Worm (Caenorhabditis elegans) whole organism, L1 larva: ENCODE measurements around the gene pri-1.

Source experiments
- C04F5.9 ChIP-seq: sonication (generic microtip); optimal IDR thresholded peaks from 2 replicates; lab custom pipeline; 2016; ENCODE audit warnings: missing genetic modification characterization, missing compliant biosample characterization
- C16A3.4 ChIP-seq: fragments of 150-350 bp; optimal IDR thresholded peaks from 2 replicates; lab custom pipeline; 2014; ENCODE audit warnings: missing biosample characterization, missing genetic modification characterization
- F16B12.6 ChIP-seq: fragments of 150-350 bp; optimal IDR thresholded peaks from 2 replicates; lab custom pipeline; 2014; ENCODE audit warnings: missing biosample characterization, missing genetic modification characterization
- aha-1 ChIP-seq: fragments of 150-350 bp; optimal IDR thresholded peaks from 2 replicates; lab custom pipeline; 2014; ENCODE audit warnings: missing biosample characterization, missing genetic modification characterization
- alr-1 ChIP-seq: fragments of 200-800 bp; sonication (Bioruptor generic); optimal IDR thresholded peaks from 2 replicates; lab custom pipeline; 2018; ENCODE audit warnings: borderline replicate concordance, mild to moderate bottlenecking, missing genetic modification characterization, missing compliant biosample characterization
- aly-2 ChIP-seq: fragments of 150-350 bp; optimal IDR thresholded peaks from 2 replicates; lab custom pipeline; 2014; ENCODE audit warnings: missing biosample characterization, missing genetic modification characterization
- ceh-8 ChIP-seq: fragments of 200-800 bp; sonication (Bioruptor generic); optimal IDR thresholded peaks from 2 replicates; lab custom pipeline; 2018; ENCODE audit warnings: mild to moderate bottlenecking, missing genetic modification characterization, moderate library complexity, missing compliant biosample characterization
- ceh-90 ChIP-seq: sonication (generic microtip); optimal IDR thresholded peaks from 2 replicates; lab custom pipeline; 2016; ENCODE audit warnings: missing genetic modification characterization, missing compliant biosample characterization
- ces-1 ChIP-seq: fragments of 150-350 bp; optimal IDR thresholded peaks from 2 replicates; lab custom pipeline; 2014; ENCODE audit warnings: missing biosample characterization, missing genetic modification reagents, missing genetic modification characterization
- dpl-1 ChIP-seq, 3 experiments: fragments of 150-350 bp in 2 of 3; sonication (generic microtip) in 1 of 3; optimal IDR thresholded peaks; 2 replicates each; lab custom pipeline; 2014 to 2017; ENCODE audit warnings: missing biosample characterization in 3 of 3, missing genetic modification characterization in 3 of 3, missing genetic modification reagents in 3 of 3
- dsc-1 ChIP-seq: sonication (generic microtip); optimal IDR thresholded peaks from 2 replicates; lab custom pipeline; 2016; ENCODE audit warnings: mild to moderate bottlenecking, missing genetic modification characterization, missing compliant biosample characterization
- efl-1 ChIP-seq, 4 experiments: fragments of 150-350 bp; optimal IDR thresholded peaks in 3 of 4; peaks in 1 of 4; 1 replicate in 1 of 4; 2 replicates in 3 of 4; lab custom pipeline; 2014; ENCODE audit warnings: missing biosample characterization in 2 of 4, missing genetic modification characterization in 2 of 4, missing genetic modification reagents in 2 of 4
- efl-3 ChIP-seq: fragments of 200-800 bp; sonication (Bioruptor generic); optimal IDR thresholded peaks from 2 replicates; lab custom pipeline; 2018; ENCODE audit warnings: mild to moderate bottlenecking, missing genetic modification characterization, missing compliant biosample characterization
- egl-13 ChIP-seq: sonication (generic microtip); optimal IDR thresholded peaks from 2 replicates; lab custom pipeline; 2016; ENCODE audit warnings: missing genotype, missing genetic modification reagents, missing genetic modification characterization, missing compliant biosample characterization
- elt-2 ChIP-seq: sonication (generic microtip); optimal IDR thresholded peaks from 2 replicates; lab custom pipeline; 2016; ENCODE audit warnings: missing genetic modification characterization, mild to moderate bottlenecking, inconsistent platforms, missing compliant biosample characterization, missing genetic modification reagents
- elt-3 ChIP-seq, 6 experiments: fragments of 150-350 bp in 1 of 6; sonication (generic microtip); optimal IDR thresholded peaks; 2 replicates each; lab custom pipeline; 2017 to 2018; ENCODE audit warnings: missing biosample characterization in 6 of 6, missing genetic modification characterization in 6 of 6, inconsistent platforms in 1 of 6
- ets-5 ChIP-seq: fragments of 200-800 bp; sonication (Bioruptor generic); IDR thresholded peaks from 2 replicates; pipeline ENCODE4 v1.3.6; 2022; ENCODE audit warnings: missing genetic modification characterization, missing compliant biosample characterization
- fkh-10 ChIP-seq: sonication (generic microtip); optimal IDR thresholded peaks from 2 replicates; lab custom pipeline; 2017; ENCODE audit warnings: missing biosample characterization, missing genetic modification reagents, missing genetic modification characterization
- fkh-4 ChIP-seq: sonication (generic microtip); optimal IDR thresholded peaks from 2 replicates; lab custom pipeline; 2016; ENCODE audit warnings: missing compliant biosample characterization, missing genetic modification characterization, borderline replicate concordance
- fos-1 ChIP-seq: fragments of 150-350 bp; optimal IDR thresholded peaks from 2 replicates; lab custom pipeline; 2014; ENCODE audit warnings: missing biosample characterization, missing genetic modification characterization
- grh-1 ChIP-seq: fragments of 200-800 bp; sonication (Bioruptor generic); IDR thresholded peaks from 2 replicates; pipeline ENCODE4 v1.3.6; 2022; ENCODE audit warnings: missing genetic modification reagents, missing genetic modification characterization, missing compliant biosample characterization
- hlh-17 ChIP-seq: fragments of 200-800 bp; sonication (Bioruptor generic); optimal IDR thresholded peaks from 2 replicates; lab custom pipeline; 2018; ENCODE audit warnings: missing genetic modification characterization, mild to moderate bottlenecking, missing compliant biosample characterization, moderate library complexity, borderline replicate concordance
- hlh-4 ChIP-seq: sonication (generic microtip); optimal IDR thresholded peaks from 2 replicates; lab custom pipeline; 2016; ENCODE audit warnings: mild to moderate bottlenecking, missing genetic modification characterization, missing compliant biosample characterization
- hpl-2 ChIP-seq: fragments of 150-350 bp; optimal IDR thresholded peaks from 2 replicates; lab custom pipeline; 2014; ENCODE audit warnings: missing biosample characterization, missing genetic modification reagents, missing genetic modification characterization
- irx-1 ChIP-seq: sonication (generic microtip); optimal IDR thresholded peaks from 2 replicates; lab custom pipeline; 2016; ENCODE audit warnings: missing genetic modification characterization, missing compliant biosample characterization
- lin-13 ChIP-seq: fragments of 150-350 bp; optimal IDR thresholded peaks from 2 replicates; lab custom pipeline; 2014; ENCODE audit warnings: missing biosample characterization, missing genetic modification reagents, missing genetic modification characterization
- lin-14 ChIP-seq: fragments of 200-800 bp; sonication (Bioruptor generic); optimal IDR thresholded peaks from 2 replicates; lab custom pipeline; 2018; ENCODE audit warnings: mild to moderate bottlenecking, missing genetic modification characterization, moderate library complexity, missing compliant biosample characterization
- lin-15B ChIP-seq: fragments of 150-350 bp; sonication (generic microtip); optimal IDR thresholded peaks from 3 replicates; lab custom pipeline; 2014; ENCODE audit warnings: missing biosample characterization, missing genetic modification characterization
- lin-35 ChIP-seq, 2 experiments: fragments of 150-350 bp; optimal IDR thresholded peaks; 2 replicates each; lab custom pipeline; 2014; ENCODE audit warnings: missing biosample characterization in 2 of 2, missing genetic modification characterization in 2 of 2, missing genetic modification reagents in 2 of 2
- lin-39 ChIP-seq: fragments of 150-350 bp; optimal IDR thresholded peaks from 2 replicates; lab custom pipeline; 2014; ENCODE audit warnings: missing biosample characterization, missing genetic modification reagents, missing genetic modification characterization
- lir-3 ChIP-seq: sonication (generic microtip); optimal IDR thresholded peaks from 2 replicates; lab custom pipeline; 2016; ENCODE audit warnings: mild to moderate bottlenecking, missing genetic modification characterization, moderate library complexity, missing compliant biosample characterization; ENCODE audit not compliant: poor library complexity
- lsy-2 ChIP-seq, 2 experiments: fragments of 150-350 bp; optimal IDR thresholded peaks; 2 replicates each; lab custom pipeline; 2014; ENCODE audit warnings: missing biosample characterization in 2 of 2, missing genetic modification characterization in 2 of 2
- nhr-11 ChIP-seq: fragments of 150-350 bp; optimal IDR thresholded peaks from 2 replicates; lab custom pipeline; 2014; ENCODE audit warnings: missing biosample characterization, missing genetic modification characterization
- nhr-19 ChIP-seq: fragments of 200-800 bp; sonication (Bioruptor generic); conservative IDR thresholded peaks from 2 replicates; pipeline ENCODE4 v1.3.6; 2022; ENCODE audit warnings: missing genetic modification characterization, missing compliant biosample characterization
- nhr-237 ChIP-seq: fragments of 150-350 bp; optimal IDR thresholded peaks from 2 replicates; lab custom pipeline; 2014; ENCODE audit warnings: missing biosample characterization, missing genetic modification characterization
- nhr-71 ChIP-seq: sonication (generic microtip); optimal IDR thresholded peaks from 2 replicates; lab custom pipeline; 2016; ENCODE audit warnings: mild to moderate bottlenecking, missing genetic modification characterization, moderate library complexity, missing compliant biosample characterization
- nhr-77 ChIP-seq: fragments of 150-350 bp; optimal IDR thresholded peaks from 2 replicates; lab custom pipeline; 2014; ENCODE audit warnings: missing biosample characterization, missing genetic modification characterization
- nhr-85 ChIP-seq: sonication (generic microtip); peaks from one replicate; lab custom pipeline; 2016; ENCODE audit warnings: missing genetic modification characterization, inconsistent platforms, missing compliant biosample characterization
- nhr-90 ChIP-seq: sonication (generic microtip); optimal IDR thresholded peaks from 2 replicates; lab custom pipeline; 2016; ENCODE audit warnings: mild to moderate bottlenecking, missing genetic modification characterization, missing compliant biosample characterization; ENCODE audit not compliant: poor library complexity
- pax-3 ChIP-seq: fragments of 200-800 bp; sonication (Bioruptor generic); optimal IDR thresholded peaks from 2 replicates; lab custom pipeline; 2018; ENCODE audit warnings: mild to moderate bottlenecking, missing genetic modification characterization, moderate library complexity, missing compliant biosample characterization
- pqm-1 ChIP-seq: sonication (generic microtip); optimal IDR thresholded peaks from 3 replicates; lab custom pipeline; 2017; ENCODE audit warnings: missing biosample characterization, missing genetic modification characterization
- rnt-1 ChIP-seq: sonication (generic microtip); optimal IDR thresholded peaks from 2 replicates; lab custom pipeline; 2016; ENCODE audit warnings: mild to moderate bottlenecking, missing genetic modification characterization, moderate library complexity, missing compliant biosample characterization
- skn-1 ChIP-seq: fragments of 150-350 bp; optimal IDR thresholded peaks from 2 replicates; lab custom pipeline; 2014; ENCODE audit warnings: missing biosample characterization, missing genetic modification characterization
- snpc-4 ChIP-seq: fragments of 150-350 bp; optimal IDR thresholded peaks from 2 replicates; lab custom pipeline; 2014; ENCODE audit warnings: missing biosample characterization, missing genetic modification characterization
- sox-4 ChIP-seq: sonication (generic microtip); optimal IDR thresholded peaks from 2 replicates; lab custom pipeline; 2016; ENCODE audit warnings: missing genetic modification characterization, missing compliant biosample characterization
- sptf-1 ChIP-seq: fragments of 150-350 bp; optimal IDR thresholded peaks from 2 replicates; lab custom pipeline; 2014; ENCODE audit warnings: missing biosample characterization, missing genetic modification characterization
- sup-37 ChIP-seq: fragments of 200-800 bp; sonication (Bioruptor generic); optimal IDR thresholded peaks from 2 replicates; lab custom pipeline; 2018; ENCODE audit warnings: mild to moderate bottlenecking, missing genetic modification characterization, missing compliant biosample characterization
- swsn-7 ChIP-seq: sonication (generic microtip); optimal IDR thresholded peaks from 2 replicates; lab custom pipeline; 2016; ENCODE audit warnings: missing genetic modification characterization, missing compliant biosample characterization
- unc-62 ChIP-seq: fragments of 150-350 bp; optimal IDR thresholded peaks from 2 replicates; lab custom pipeline; 2014; ENCODE audit warnings: missing biosample characterization, missing genetic modification reagents, missing genetic modification characterization
- unc-86 ChIP-seq: sonication (generic microtip); optimal IDR thresholded peaks from 2 replicates; lab custom pipeline; 2016; ENCODE audit warnings: missing genetic modification characterization, missing compliant biosample characterization
- unc-98 ChIP-seq: fragments of 200-800 bp; sonication (Bioruptor generic); IDR thresholded peaks from 2 replicates; pipeline ENCODE4 v1.3.6; 2022; ENCODE audit warnings: missing genetic modification characterization, missing compliant biosample characterization
- vab-15 ChIP-seq: sonication (generic microtip); optimal IDR thresholded peaks from 2 replicates; lab custom pipeline; 2017; ENCODE audit warnings: missing genotype, mild to moderate bottlenecking, missing genetic modification characterization, missing compliant biosample characterization
- xbp-1 ChIP-seq: sonication (generic microtip); optimal IDR thresholded peaks from 2 replicates; lab custom pipeline; 2016; ENCODE audit warnings: missing genetic modification characterization, missing compliant biosample characterization

Gene pri-1

DNA sequence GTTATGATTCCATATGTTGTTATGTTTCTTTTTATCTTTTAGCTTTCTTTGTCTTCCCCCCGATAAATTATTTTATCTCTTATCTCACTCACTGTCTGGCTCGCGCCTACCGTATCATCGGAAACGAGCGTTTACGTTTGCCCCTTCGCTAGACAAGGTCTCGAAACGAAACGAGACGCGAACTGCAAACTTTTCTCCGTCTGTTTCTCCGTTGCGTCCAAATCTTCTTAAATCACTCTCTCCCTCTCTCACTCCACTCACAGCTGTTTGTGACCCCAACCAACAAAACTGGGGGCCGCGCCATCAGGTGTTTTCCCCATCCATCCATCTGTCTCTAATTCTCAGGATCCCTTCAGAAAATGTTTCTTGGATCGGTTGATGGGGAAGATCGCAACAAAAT lies 6.1 kb upstream of the pri-1 start:
- TF ChIP-seq nhr-19 (GFP tag; lab: Robert Waterston, UW) (peak; percentile 68), fkh-4 (tag; lab: Kevin White, UChicago) (no peak), swsn-7 (tag; lab: Kevin White, UChicago) (peak; percentile 32), lin-35 (GFP tag; optimal IDR thresholded peaks at IDR 0.05; lab: Kevin White, UChicago) (peak; percentile 28 to 32), alr-1 (no peak), ceh-8 (GFP tag; lab: Kevin White, UChicago) (no peak), sptf-1 (no peak), elt-3 (tag; optimal IDR thresholded peaks at IDR 0.05; lab: Kevin White, UChicago) (no peak), nhr-77 (tag; lab: Kevin White, UChicago) (no peak), nhr-237 (tag; lab: Kevin White, UChicago) (no peak), xbp-1 (tag; lab: Kevin White, UChicago) (peak; percentile 20), nhr-11 (tag; lab: Kevin White, UChicago) (no peak), dpl-1 (GFP tag; optimal IDR thresholded peaks at IDR 0.05; lab: Kevin White, UChicago) (peak in 2 of 3 experiments; percentile 8 to 22), nhr-90 (tag; lab: Kevin White, UChicago) (peak; percentile 18), grh-1 (GFP tag; lab: Robert Waterston, UW) (no peak), lsy-2 (tag; optimal IDR thresholded peaks at IDR 0.05; lab: Kevin White, UChicago) (peak in 1 of 2 experiments; percentile 56), fkh-10 (GFP tag; lab: Kevin White, UChicago) (no peak), unc-62 (GFP tag; lab: Kevin White, UChicago) (no peak), fos-1 (tag; lab: Kevin White, UChicago) (no peak), sox-4 (tag; lab: Kevin White, UChicago) (no peak), aly-2 (tag; lab: Kevin White, UChicago) (no peak), aha-1 (no peak), lin-39 (tag; lab: Kevin White, UChicago) (no peak), hpl-2 (no peak), sup-37 (GFP tag; lab: Kevin White, UChicago) (no peak), unc-86 (tag; lab: Kevin White, UChicago) (no peak), lin-15B (tag; lab: Kevin White, UChicago) (no peak), efl-3 (GFP tag; lab: Kevin White, UChicago) (no peak), lin-14 (peak; percentile 80), F16B12.6 (tag; lab: Kevin White, UChicago) (no peak), nhr-71 (peak; percentile 83), ceh-90 (tag; lab: Kevin White, UChicago) (no peak), elt-2 (no peak), C04F5.9 (no peak), rnt-1 (peak; percentile 85), snpc-4 (tag; lab: Kevin White, UChicago) (no peak), lir-3 (tag; lab: Kevin White, UChicago) (no peak), hlh-17 (GFP tag; lab: Kevin White, UChicago) (no peak), irx-1 (tag; lab: Kevin White, UChicago) (no peak), skn-1 (tag; lab: Kevin White, UChicago) (no peak), C16A3.4 (tag; lab: Kevin White, UChicago) (no peak), vab-15 (no peak), egl-13 (tag; lab: Kevin White, UChicago) (no peak), nhr-85 (tag; lab: Kevin White, UChicago) (peak; percentile 81), ces-1 (GFP tag; lab: Kevin White, UChicago) (no peak), unc-98 (GFP tag; lab: Robert Waterston, UW) (no peak), ets-5 (no peak), pax-3 (no peak), pqm-1 (tag; lab: Kevin White, UChicago) (no peak), dsc-1 (tag; lab: Kevin White, UChicago) (peak; percentile 87), lin-13 (peak; percentile 57), efl-1 (optimal IDR thresholded peaks at IDR 0.05; lab: Kevin White, UChicago) (peak; percentile 27 to 37), efl-1 (GFP tag; optimal IDR thresholded peaks at IDR 0.05 in 1 of 2; lab: Kevin White, UChicago) (peak; percentile 22 to 91), hlh-4 (tag; lab: Kevin White, UChicago) (no peak)
